Fruit fly (Drosophila melanogaster): ENCODE results near the gene CG31313.

CG31313 gene

dm6 chr3R:14557480-14558354 lies 9.5 kb downstream of the CG31313 start, which contains the start of gene Pde6:
TSS of gene Pde6 (minus strand) at chr3R:14558304.
- peak; percentile 84 for TF ChIP-seq Ets98B (GFP tag; IDR thresholded peaks at IDR 0.05)
- peak; percentile 85 for TF ChIP-seq CG32121 (GFP tag; IDR thresholded peaks at IDR 0.05)
- TF ChIP-seq Pif1B (GFP tag; optimal IDR thresholded peaks at IDR 0.05) = peak; percentile 88
- TF ChIP-seq gl (tag; optimal IDR thresholded peaks at IDR 0.05) = peak; percentile 53
- TF ChIP-seq CG8301 (tag; optimal IDR thresholded peaks at IDR 0.05) = peak; percentile 65
- TF ChIP-seq CG34367 (tag; optimal IDR thresholded peaks at IDR 0.05) = peak; percentile 44
- peak; percentile 96 for TF ChIP-seq CG12605 (GFP tag; IDR thresholded peaks at IDR 0.05)
- peak; percentile 81 for TF ChIP-seq CG14655 (GFP tag; optimal IDR thresholded peaks at IDR 0.05)
- TF ChIP-seq CG4496 (GFP tag; IDR thresholded peaks at IDR 0.05) = peak; percentile 88
- TF ChIP-seq Snoo (tag; optimal IDR thresholded peaks at IDR 0.05) = peak; percentile 14
- TF ChIP-seq D1 (tag; optimal IDR thresholded peaks at IDR 0.05) = no peak
- no peak for TF ChIP-seq EcR (GFP tag; optimal IDR thresholded peaks at IDR 0.05)
- peak; percentile 85 for TF ChIP-seq Pif1A (GFP tag; optimal IDR thresholded peaks at IDR 0.05)
- TF ChIP-seq CG10348 (GFP tag; IDR thresholded peaks at IDR 0.05) = no peak
- TF ChIP-seq CG13204 (GFP tag; optimal IDR thresholded peaks at IDR 0.05) = peak; percentile 36
- TF ChIP-seq rn (GFP tag; IDR thresholded peaks at IDR 0.05) = peak; percentile 73; the same call in 1 of the 2 replicates
- peak; percentile 29 for TF ChIP-seq CG9948 (tag; optimal IDR thresholded peaks at IDR 0.05)
- TF ChIP-seq fd96Ca (GFP tag; IDR thresholded peaks at IDR 0.05) = peak; percentile 84
- TF ChIP-seq CG17806 (tag; optimal IDR thresholded peaks at IDR 0.05) = peak; percentile 28
- peak; percentile 13 for TF ChIP-seq CG8159 (tag; optimal IDR thresholded peaks at IDR 0.05)
- TF ChIP-seq CG15710 (tag; optimal IDR thresholded peaks at IDR 0.05) = peak; percentile 63

- TF ChIP-seq CG10348 (GFP tag; IDR thresholded peaks at IDR 0.05) (no peak), rn (GFP tag; IDR thresholded peaks at IDR 0.05) (no peak), CG4496 (GFP tag; IDR thresholded peaks at IDR 0.05) (no peak), fd96Ca (GFP tag; IDR thresholded peaks at IDR 0.05) (no peak), CG34367 (tag; optimal IDR thresholded peaks at IDR 0.05) (no peak), EcR (GFP tag; optimal IDR thresholded peaks at IDR 0.05) (no peak), Snoo (tag; optimal IDR thresholded peaks at IDR 0.05) (no peak), Ets98B (GFP tag; IDR thresholded peaks at IDR 0.05) (no peak), CG8159 (tag; optimal IDR thresholded peaks at IDR 0.05) (no peak), CG14655 (GFP tag; optimal IDR thresholded peaks at IDR 0.05) (no peak), CG9948 (tag; optimal IDR thresholded peaks at IDR 0.05) (no peak), CG12605 (GFP tag; IDR thresholded peaks at IDR 0.05) (no peak), CG8301 (tag; optimal IDR thresholded peaks at IDR 0.05) (no peak), D1 (tag; optimal IDR thresholded peaks at IDR 0.05) (no peak), Pif1B (GFP tag; optimal IDR thresholded peaks at IDR 0.05) (no peak), CG17806 (tag; optimal IDR thresholded peaks at IDR 0.05) (no peak)
Observed at dm6 chr3R:14555021-14555420, 12.2 kb downstream of the CG31313 start.

dm6 chr3R:14548752-14549151 lies 18.5 kb downstream of the CG31313 start:
- TF ChIP-seq CG10348 (GFP tag; IDR thresholded peaks at IDR 0.05) (no peak), fd96Ca (GFP tag; IDR thresholded peaks at IDR 0.05) (no peak), CG8159 (tag; optimal IDR thresholded peaks at IDR 0.05) (no peak), CG9948 (tag; optimal IDR thresholded peaks at IDR 0.05) (no peak), CG14655 (GFP tag; optimal IDR thresholded peaks at IDR 0.05) (no peak), D1 (tag; optimal IDR thresholded peaks at IDR 0.05) (no peak), gl (tag; optimal IDR thresholded peaks at IDR 0.05) (no peak), CG13204 (GFP tag; optimal IDR thresholded peaks at IDR 0.05) (no peak), CG34367 (tag; optimal IDR thresholded peaks at IDR 0.05) (no peak)

dm6 chr3R:14542038-14542437 lies 25.2 kb downstream of the CG31313 start:
- TF ChIP-seq CG4496 (GFP tag; IDR thresholded peaks at IDR 0.05) (no peak), rn (GFP tag; IDR thresholded peaks at IDR 0.05) (no peak), CG34367 (tag; optimal IDR thresholded peaks at IDR 0.05) (no peak), CG9948 (tag; optimal IDR thresholded peaks at IDR 0.05) (no peak), Ets98B (GFP tag; IDR thresholded peaks at IDR 0.05) (no peak), Snoo (tag; optimal IDR thresholded peaks at IDR 0.05) (no peak), Pif1B (GFP tag; optimal IDR thresholded peaks at IDR 0.05) (no peak), fd96Ca (GFP tag; IDR thresholded peaks at IDR 0.05) (no peak)

dm6 chr3R:14526657-14527056 lies 40.6 kb downstream of the CG31313 start:
- TF ChIP-seq CG13204 (GFP tag; optimal IDR thresholded peaks at IDR 0.05) (no peak), CG12605 (GFP tag; IDR thresholded peaks at IDR 0.05) (no peak), CG4496 (GFP tag; IDR thresholded peaks at IDR 0.05) (no peak), gl (tag; optimal IDR thresholded peaks at IDR 0.05) (no peak), CG9948 (tag; optimal IDR thresholded peaks at IDR 0.05) (no peak), EcR (GFP tag; optimal IDR thresholded peaks at IDR 0.05) (no peak), rn (GFP tag; IDR thresholded peaks at IDR 0.05) (no peak), CG15710 (tag; optimal IDR thresholded peaks at IDR 0.05) (no peak), CG17806 (tag; optimal IDR thresholded peaks at IDR 0.05) (no peak), CG8301 (tag; optimal IDR thresholded peaks at IDR 0.05) (no peak), Ets98B (GFP tag; IDR thresholded peaks at IDR 0.05) (no peak), CG10348 (GFP tag; IDR thresholded peaks at IDR 0.05) (no peak), Pif1A (GFP tag; optimal IDR thresholded peaks at IDR 0.05) (no peak), CG34367 (tag; optimal IDR thresholded peaks at IDR 0.05) (no peak)

dm6 chr3R:14520749-14521148 lies 46.5 kb downstream of the CG31313 start, which contains the start of gene Cyp313a1:
TSS of gene Cyp313a1 (plus strand) at chr3R:14521049.
- no peak for TF ChIP-seq fd96Ca (GFP tag; IDR thresholded peaks at IDR 0.05)
- TF ChIP-seq D1 (tag; optimal IDR thresholded peaks at IDR 0.05) = no peak
- no peak for TF ChIP-seq CG34367 (tag; optimal IDR thresholded peaks at IDR 0.05)
- TF ChIP-seq EcR (GFP tag; optimal IDR thresholded peaks at IDR 0.05) = no peak
- no peak for TF ChIP-seq Snoo (tag; optimal IDR thresholded peaks at IDR 0.05)
- TF ChIP-seq CG10348 (GFP tag; IDR thresholded peaks at IDR 0.05) = no peak
- no peak for TF ChIP-seq CG32121 (GFP tag; IDR thresholded peaks at IDR 0.05)
- TF ChIP-seq Pif1A (GFP tag; optimal IDR thresholded peaks at IDR 0.05) = no peak
- TF ChIP-seq CG4496 (GFP tag; IDR thresholded peaks at IDR 0.05) = no peak
